Worm (Caenorhabditis elegans) whole organism, mixed stage, embryonic: ENCODE results near the gene nsph-4.1.

Experiments
- blmp-1 ChIP-seq: fragments of 150-350 bp; optimal IDR thresholded peaks from 2 replicates; lab custom pipeline; 2014; ENCODE audit warnings: missing biosample characterization, missing genetic modification characterization
- lsy-2 ChIP-seq: fragments of 150-350 bp; optimal IDR thresholded peaks from 2 replicates; lab custom pipeline; 2014; ENCODE audit warnings: missing biosample characterization, missing genetic modification characterization
- nhr-2 ChIP-seq: fragments of 150-350 bp; optimal IDR thresholded peaks from 2 replicates; lab custom pipeline; 2014; ENCODE audit warnings: missing biosample characterization, missing genetic modification characterization
- nhr-237 ChIP-seq: fragments of 150-350 bp; optimal IDR thresholded peaks from 2 replicates; lab custom pipeline; 2014; ENCODE audit warnings: missing biosample characterization, missing genetic modification characterization
- nhr-28 ChIP-seq: fragments of 150-350 bp; optimal IDR thresholded peaks from 2 replicates; lab custom pipeline; 2014; ENCODE audit warnings: missing biosample characterization, missing genetic modification characterization
- nhr-76 ChIP-seq: sonication (generic microtip); optimal IDR thresholded peaks from 2 replicates; lab custom pipeline; 2017; ENCODE audit warnings: missing biosample characterization, missing genetic modification characterization
- snpc-4 ChIP-seq: fragments of 150-350 bp; optimal IDR thresholded peaks from 2 replicates; lab custom pipeline; 2014; ENCODE audit warnings: missing biosample characterization, missing genetic modification characterization
- unc-62 ChIP-seq: fragments of 150-350 bp; optimal IDR thresholded peaks from 2 replicates; lab custom pipeline; 2014; ENCODE audit warnings: missing biosample characterization, missing genetic modification reagents, missing genetic modification characterization
- ztf-11 ChIP-seq: fragments of 150-350 bp; optimal IDR thresholded peaks from 2 replicates; lab custom pipeline; 2014; ENCODE audit warnings: missing biosample characterization, missing genetic modification characterization

ce11 chrIV:5215092-5215491 is 11.6 kb upstream of the nsph-4.1 start, which contains the start of gene Y59E9AL.4:
- TF ChIP-seq ztf-11 (tag; lab: Kevin White, UChicago), result no peak
- no peak for TF ChIP-seq lsy-2 (tag; lab: Kevin White, UChicago)
- TF ChIP-seq snpc-4 (tag; lab: Kevin White, UChicago), result no peak
- TF ChIP-seq blmp-1 (tag; lab: Kevin White, UChicago), result no peak
- no peak for TF ChIP-seq nhr-2 (tag; lab: Kevin White, UChicago)
- no peak for TF ChIP-seq nhr-76 (tag; lab: Kevin White, UChicago)
- no peak for TF ChIP-seq unc-62 (GFP tag; lab: Kevin White, UChicago)
- no peak for TF ChIP-seq nhr-237
- no peak for TF ChIP-seq nhr-28 (tag; lab: Kevin White, UChicago)
